Fruit fly (Drosophila melanogaster) whole organism, adult: Measurements from ENCODE around the gene CG15824.

ENCODE experiments used
- CG14711 ChIP-seq: fragments of 200-800 bp; sonication (Bioruptor generic); optimal IDR thresholded peaks from 2 replicates; lab custom pipeline; 2018; ENCODE audit warnings: missing biosample characterization, mild to moderate bottlenecking, missing genetic modification characterization, moderate library complexity
- CG33017 ChIP-seq: fragments of 200-800 bp; sonication (Bioruptor generic); optimal IDR thresholded peaks from 2 replicates; lab custom pipeline; 2018; ENCODE audit warnings: missing biosample characterization, mild to moderate bottlenecking, missing genetic modification characterization, moderate library complexity
- CG5204 ChIP-seq: fragments of 200-800 bp; sonication (Bioruptor generic); optimal IDR thresholded peaks from 2 replicates; lab custom pipeline; 2016; ENCODE audit warnings: missing biosample characterization, missing genetic modification characterization
- CG7101 ChIP-seq: fragments of 200-800 bp; sonication (Bioruptor generic); optimal IDR thresholded peaks from 2 replicates; lab custom pipeline; 2018; ENCODE audit warnings: missing biosample characterization, mild to moderate bottlenecking, missing genetic modification characterization, moderate library complexity
- Hr96 ChIP-seq: fragments of 200-800 bp; sonication (Bioruptor generic); optimal IDR thresholded peaks from 2 replicates; lab custom pipeline; 2016; ENCODE audit warnings: missing biosample characterization, missing genetic modification characterization
- Mnt ChIP-seq: fragments of 200-800 bp; sonication (Bioruptor generic); optimal IDR thresholded peaks from 2 replicates; lab custom pipeline; 2016; ENCODE audit warnings: missing biosample characterization, mild to moderate bottlenecking, missing genetic modification characterization
- bab1 ChIP-seq: fragments of 200-800 bp; sonication (Bioruptor generic); optimal IDR thresholded peaks from 3 replicates; lab custom pipeline; 2019; ENCODE audit warnings: missing biosample characterization, mild to moderate bottlenecking, missing genetic modification characterization, moderate library complexity
- kay ChIP-seq: fragments of 200-800 bp; sonication (Bioruptor generic); peaks from one replicate; lab custom pipeline; 2016; ENCODE audit warnings: missing biosample characterization, missing genetic modification characterization, borderline replicate concordance
- ovo ChIP-seq: fragments of 200-800 bp; sonication (Bioruptor generic); optimal IDR thresholded peaks from 2 replicates; lab custom pipeline; 2016; ENCODE audit warnings: missing biosample characterization, missing genetic modification characterization
- toe ChIP-seq: fragments of 200-800 bp; sonication (Bioruptor generic); optimal IDR thresholded peaks from 2 replicates; lab custom pipeline; 2016; ENCODE audit warnings: missing biosample characterization, missing genetic modification characterization

dm6 chr2L:856001-856400, 28.9 kb downstream of the CG15824 start:
- no peak for TF ChIP-seq kay (GFP tag; lab: Kevin White, UChicago)
- TF ChIP-seq ovo (GFP tag; lab: Kevin White, UChicago) = no peak
- no peak for TF ChIP-seq CG33017
- TF ChIP-seq Mnt (GFP tag; lab: Kevin White, UChicago) = no peak
- TF ChIP-seq CG14711 (tag; lab: Kevin White, UChicago) = no peak
- TF ChIP-seq bab1 (GFP tag; lab: Kevin White, UChicago) = no peak
- peak; percentile 18 for TF ChIP-seq CG7101
- TF ChIP-seq toe = no peak
- TF ChIP-seq CG5204 (GFP tag; lab: Kevin White, UChicago) = no peak
- no peak for TF ChIP-seq Hr96 (GFP tag; lab: Kevin White, UChicago)
